Worm (Caenorhabditis elegans) whole organism, L4 larva: ENCODE results near the gene Y116F11A.6.

Source experiments
- F37D6.2 ChIP-seq: sonication (generic microtip); optimal IDR thresholded peaks from 2 replicates; lab custom pipeline; 2016; ENCODE audit warnings: mild to moderate bottlenecking, missing genetic modification characterization, missing compliant biosample characterization
- F49E8.2 ChIP-seq: sonication (generic microtip); optimal IDR thresholded peaks from 2 replicates; lab custom pipeline; 2016; ENCODE audit warnings: missing compliant biosample characterization, mild to moderate bottlenecking, missing genetic modification characterization, borderline replicate concordance
- R02D3.7 ChIP-seq: fragments of 150-350 bp; sonication (generic microtip); optimal IDR thresholded peaks from 3 replicates; lab custom pipeline; 2014; ENCODE audit warnings: missing biosample characterization, missing genetic modification characterization
- aly-2 ChIP-seq: sonication (generic microtip); optimal IDR thresholded peaks from 2 replicates; lab custom pipeline; 2018; ENCODE audit warnings: missing biosample characterization, missing genetic modification characterization
- ceh-62 ChIP-seq: sonication (generic microtip); optimal IDR thresholded peaks from 2 replicates; lab custom pipeline; 2017; ENCODE audit warnings: missing biosample characterization, missing genetic modification characterization
- ces-1 ChIP-seq: fragments of 150-350 bp; sonication (generic microtip); optimal IDR thresholded peaks from 4 replicates; lab custom pipeline; 2014; ENCODE audit warnings: missing biosample characterization, missing genetic modification reagents, missing genetic modification characterization
- daf-8 ChIP-seq: fragments of 200-800 bp; sonication (Bioruptor generic); IDR thresholded peaks from 2 replicates; pipeline ENCODE4 v1.3.6; 2022; ENCODE audit warnings: missing genetic modification characterization, missing compliant biosample characterization
- lsy-2 ChIP-seq, 2 experiments: fragments of 150-350 bp in 1 of 2; sonication (generic microtip) in 1 of 2; optimal IDR thresholded peaks; 2 replicates each; lab custom pipeline; 2014 to 2017; ENCODE audit warnings: missing biosample characterization in 2 of 2, missing genetic modification characterization in 2 of 2
- unc-39 ChIP-seq: sonication (generic microtip); optimal IDR thresholded peaks from 2 replicates; lab custom pipeline; 2017; ENCODE audit warnings: missing biosample characterization, missing genetic modification characterization
- zag-1 ChIP-seq: fragments of 150-350 bp; optimal IDR thresholded peaks from 2 replicates; lab custom pipeline; 2014; ENCODE audit warnings: missing biosample characterization, missing genetic modification characterization
- zip-11 ChIP-seq: fragments of 200-800 bp; sonication (Bioruptor generic); IDR thresholded peaks from 2 replicates; pipeline ENCODE4 v1.3.6; 2022; ENCODE audit warnings: missing genetic modification characterization, missing compliant biosample characterization
- zip-2 ChIP-seq: fragments of 150-350 bp; optimal IDR thresholded peaks from 2 replicates; lab custom pipeline; 2014; ENCODE audit warnings: missing biosample characterization, missing genetic modification characterization

ce11 chrV:19738117-19738516 is 18.8 kb downstream of the Y116F11A.6 start, which contains the start of gene fbxa-131:
- no peak for TF ChIP-seq daf-8
- TF ChIP-seq R02D3.7 (tag; lab: Kevin White, UChicago) = no peak
- no peak for TF ChIP-seq unc-39 (tag; lab: Kevin White, UChicago)
- TF ChIP-seq F37D6.2 (tag; lab: Kevin White, UChicago) = no peak
- TF ChIP-seq zip-2 = no peak
- TF ChIP-seq zag-1 (tag; lab: Kevin White, UChicago) = no peak
- no peak for TF ChIP-seq ces-1 (GFP tag; lab: Kevin White, UChicago)
- no peak for TF ChIP-seq zip-11 (GFP tag; lab: Robert Waterston, UW)
- TF ChIP-seq lsy-2 (tag; optimal IDR thresholded peaks at IDR 0.05; lab: Kevin White, UChicago) = no peak
- TF ChIP-seq ceh-62 (tag; lab: Kevin White, UChicago) = no peak
- TF ChIP-seq F49E8.2 = no peak
- TF ChIP-seq aly-2 (tag; lab: Kevin White, UChicago) = no peak
